Worm (Caenorhabditis elegans) whole organism, L4 larva: ENCODE results near the gene Y39A1A.18.
A peak's percentile ranks its signal among the peaks of the same experiment; 100 is the strongest.

Experiments used
- D1046.2 ChIP-seq: fragments of 200-800 bp; sonication (Bioruptor generic); IDR thresholded peaks from 2 replicates; pipeline ENCODE4 v1.3.6; 2022; ENCODE audit warnings: missing genetic modification characterization, missing compliant biosample characterization
- F10B5.3 ChIP-seq: sonication (generic microtip); optimal IDR thresholded peaks from 2 replicates; lab custom pipeline; 2016; ENCODE audit warnings: mild to moderate bottlenecking, missing genetic modification characterization, missing compliant biosample characterization
- F49E8.2 ChIP-seq: sonication (generic microtip); optimal IDR thresholded peaks from 2 replicates; lab custom pipeline; 2016; ENCODE audit warnings: missing compliant biosample characterization, mild to moderate bottlenecking, missing genetic modification characterization, borderline replicate concordance
- T20F7.1 ChIP-seq: fragments of 200-800 bp; sonication (Bioruptor generic); optimal IDR thresholded peaks from 2 replicates; lab custom pipeline; 2018; ENCODE audit warnings: mild to moderate bottlenecking, missing genetic modification characterization, missing compliant biosample characterization
- Y105C5A.15 ChIP-seq: fragments of 200-800 bp; sonication (Bioruptor generic); IDR thresholded peaks from 2 replicates; pipeline ENCODE4 v1.3.6; 2022; ENCODE audit warnings: missing genetic modification characterization, missing compliant biosample characterization
- Y5F2A.4 ChIP-seq: fragments of 200-800 bp; sonication (Bioruptor generic); optimal IDR thresholded peaks from 2 replicates; lab custom pipeline; 2018; ENCODE audit warnings: mild to moderate bottlenecking, missing genetic modification characterization, missing compliant biosample characterization
- ZK546.5 ChIP-seq, 2 experiments: sonication (generic microtip); optimal IDR thresholded peaks; 2 replicates each; lab custom pipeline; 2017; ENCODE audit warnings: missing biosample characterization in 2 of 2, missing genetic modification characterization in 2 of 2
- attf-4 ChIP-seq: sonication (generic microtip); optimal IDR thresholded peaks from 3 replicates; lab custom pipeline; 2017; ENCODE audit warnings: missing biosample characterization, missing genetic modification characterization
- ceh-28 ChIP-seq: fragments of 150-350 bp; optimal IDR thresholded peaks from 2 replicates; lab custom pipeline; 2014; ENCODE audit warnings: missing biosample characterization, missing genetic modification reagents, missing genetic modification characterization
- ceh-32 ChIP-seq: sonication (generic microtip); optimal IDR thresholded peaks from 2 replicates; lab custom pipeline; 2016; ENCODE audit warnings: mild to moderate bottlenecking, missing genetic modification characterization, missing compliant biosample characterization; ENCODE audit not compliant: poor library complexity
- ceh-62 ChIP-seq: sonication (generic microtip); optimal IDR thresholded peaks from 2 replicates; lab custom pipeline; 2017; ENCODE audit warnings: missing biosample characterization, missing genetic modification characterization
- ces-1 ChIP-seq: fragments of 150-350 bp; sonication (generic microtip); optimal IDR thresholded peaks from 4 replicates; lab custom pipeline; 2014; ENCODE audit warnings: missing biosample characterization, missing genetic modification reagents, missing genetic modification characterization
- cey-2 ChIP-seq: sonication (generic microtip); optimal IDR thresholded peaks from 3 replicates; lab custom pipeline; 2017; ENCODE audit warnings: missing genetic modification characterization, mild to moderate bottlenecking, missing compliant biosample characterization, antibody characterized with exemption, borderline replicate concordance; ENCODE audit not compliant: insufficient read depth
- daf-19 ChIP-seq: fragments of 200-800 bp; sonication (Bioruptor generic); conservative IDR thresholded peaks from 2 replicates; pipeline ENCODE4 v1.3.6; 2022; ENCODE audit warnings: missing genetic modification characterization, missing compliant biosample characterization
- daf-8 ChIP-seq: fragments of 200-800 bp; sonication (Bioruptor generic); IDR thresholded peaks from 2 replicates; pipeline ENCODE4 v1.3.6; 2022; ENCODE audit warnings: missing genetic modification characterization, missing compliant biosample characterization
- dmd-9 ChIP-seq: fragments of 200-800 bp; sonication (Bioruptor generic); IDR thresholded peaks from 2 replicates; pipeline ENCODE4 v1.3.6; 2022; ENCODE audit warnings: missing genetic modification reagents, missing genetic modification characterization, missing compliant biosample characterization
- dpl-1 ChIP-seq: fragments of 150-350 bp; optimal IDR thresholded peaks from 2 replicates; lab custom pipeline; 2014; ENCODE audit warnings: missing biosample characterization, missing genetic modification reagents, missing genetic modification characterization
- duxl-1 ChIP-seq: sonication (generic microtip); optimal IDR thresholded peaks from 2 replicates; lab custom pipeline; 2016; ENCODE audit warnings: mild to moderate bottlenecking, missing genetic modification characterization, moderate library complexity, missing compliant biosample characterization; ENCODE audit not compliant: poor library complexity
- fos-1 ChIP-seq: fragments of 150-350 bp; optimal IDR thresholded peaks from 2 replicates; lab custom pipeline; 2014; ENCODE audit warnings: missing biosample characterization, missing genetic modification characterization
- hif-1 ChIP-seq, 2 experiments: sonication (generic microtip); optimal IDR thresholded peaks; 2 replicates each; lab custom pipeline; 2016 to 2017; ENCODE audit warnings: missing compliant biosample characterization in 2 of 2, missing genetic modification characterization in 2 of 2, missing genetic modification reagents in 2 of 2, missing genotype in 2 of 2, mild to moderate bottlenecking in 1 of 2
- hmg-1.1 ChIP-seq: fragments of 200-800 bp; sonication (Bioruptor generic); IDR thresholded peaks from 2 replicates; pipeline ENCODE4 v1.3.6; 2022; ENCODE audit warnings: missing genetic modification reagents, missing genetic modification characterization, missing compliant biosample characterization
- lin-1 ChIP-seq: fragments of 200-800 bp; sonication (Bioruptor generic); IDR thresholded peaks from 2 replicates; pipeline ENCODE4 v1.3.6; 2022; ENCODE audit warnings: missing genetic modification reagents, missing genetic modification characterization, missing compliant biosample characterization
- lin-13 ChIP-seq: fragments of 150-350 bp; optimal IDR thresholded peaks from 2 replicates; lab custom pipeline; 2014; ENCODE audit warnings: missing biosample characterization, missing genetic modification reagents, missing genetic modification characterization
- lin-29 ChIP-seq: fragments of 200-800 bp; sonication (Bioruptor generic); IDR thresholded peaks from 2 replicates; pipeline ENCODE4 v1.3.6; 2022; ENCODE audit warnings: missing genetic modification reagents, missing genetic modification characterization, missing compliant biosample characterization
- lin-38 ChIP-seq: fragments of 200-800 bp; sonication (Bioruptor generic); IDR thresholded peaks from 2 replicates; pipeline ENCODE4 v1.3.6; 2022; ENCODE audit warnings: missing genetic modification reagents, missing genetic modification characterization, missing compliant biosample characterization
- mdl-1 ChIP-seq, 2 experiments: fragments of 150-350 bp in 1 of 2; sonication (generic microtip) in 1 of 2; optimal IDR thresholded peaks; 2 replicates each; lab custom pipeline; 2014 to 2017; ENCODE audit warnings: missing biosample characterization in 2 of 2, missing genetic modification characterization in 2 of 2
- mdt-29 ChIP-seq: fragments of 200-800 bp; sonication (Bioruptor generic); IDR thresholded peaks from 2 replicates; pipeline ENCODE4 v1.3.6; 2022; ENCODE audit warnings: missing genetic modification reagents, missing genetic modification characterization, missing compliant biosample characterization
- mes-2 ChIP-seq: sonication (generic microtip); optimal IDR thresholded peaks from 2 replicates; lab custom pipeline; 2016; ENCODE audit warnings: missing genotype, mild to moderate bottlenecking, missing genetic modification characterization, missing compliant biosample characterization; ENCODE audit not compliant: poor library complexity, severe bottlenecking
- nhr-10 ChIP-seq: fragments of 150-350 bp; optimal IDR thresholded peaks from 2 replicates; lab custom pipeline; 2014; ENCODE audit warnings: missing biosample characterization, missing genetic modification characterization
- nhr-111 ChIP-seq: fragments of 200-800 bp; sonication (Bioruptor generic); optimal IDR thresholded peaks from 2 replicates; lab custom pipeline; 2018; ENCODE audit warnings: mild to moderate bottlenecking, missing genetic modification characterization, missing compliant biosample characterization
- nhr-237 ChIP-seq: sonication (generic microtip); optimal IDR thresholded peaks from 2 replicates; lab custom pipeline; 2017; ENCODE audit warnings: missing biosample characterization, missing genetic modification characterization
- nhr-25 ChIP-seq: sonication (generic microtip); optimal IDR thresholded peaks from 2 replicates; lab custom pipeline; 2017; ENCODE audit warnings: missing genetic modification characterization, mild to moderate bottlenecking, missing compliant biosample characterization, antibody characterized with exemption, moderate library complexity, borderline replicate concordance; ENCODE audit not compliant: insufficient read depth
- nhr-28 ChIP-seq: fragments of 150-350 bp; optimal IDR thresholded peaks from 2 replicates; lab custom pipeline; 2014; ENCODE audit warnings: missing biosample characterization, missing genetic modification characterization
- nhr-6 ChIP-seq: fragments of 150-350 bp; optimal IDR thresholded peaks from 2 replicates; lab custom pipeline; 2014; ENCODE audit warnings: missing biosample characterization, missing genetic modification characterization
- nhr-77 ChIP-seq: fragments of 150-350 bp; optimal IDR thresholded peaks from 2 replicates; lab custom pipeline; 2014; ENCODE audit warnings: missing biosample characterization, missing genetic modification characterization
- pqm-1 ChIP-seq: sonication (generic microtip); optimal IDR thresholded peaks from 2 replicates; lab custom pipeline; 2017; ENCODE audit warnings: missing biosample characterization, missing genetic modification characterization
- saeg-2 ChIP-seq: fragments of 200-800 bp; sonication (Bioruptor generic); IDR thresholded peaks from 2 replicates; pipeline ENCODE4 v1.3.6; 2022; ENCODE audit warnings: missing genetic modification reagents, missing genetic modification characterization, missing compliant biosample characterization
- skn-1 ChIP-seq: fragments of 150-350 bp; optimal IDR thresholded peaks from 2 replicates; lab custom pipeline; 2014; ENCODE audit warnings: missing biosample characterization, missing genetic modification characterization
- snpc-4 ChIP-seq: fragments of 150-350 bp; optimal IDR thresholded peaks from 2 replicates; lab custom pipeline; 2014; ENCODE audit warnings: missing biosample characterization, missing genetic modification characterization
- spr-1 ChIP-seq: sonication (generic microtip); optimal IDR thresholded peaks from 2 replicates; lab custom pipeline; 2016; ENCODE audit warnings: mild to moderate bottlenecking, missing genetic modification characterization, missing compliant biosample characterization
- tra-1 ChIP-seq: fragments of 200-800 bp; sonication (Bioruptor generic); IDR thresholded peaks from 2 replicates; pipeline ENCODE4 v1.3.6; 2022; ENCODE audit warnings: missing genetic modification reagents, missing genetic modification characterization, missing compliant biosample characterization
- unc-130 ChIP-seq: sonication (generic microtip); optimal IDR thresholded peaks from 2 replicates; lab custom pipeline; 2016; ENCODE audit warnings: missing genetic modification reagents, missing genetic modification characterization, missing compliant biosample characterization
- unc-62 ChIP-seq, 3 experiments: fragments of 150-350 bp in 1 of 3; sonication (generic microtip); optimal IDR thresholded peaks in 2 of 3; peaks in 1 of 3; 1 replicate in 1 of 3; 2 replicates in 2 of 3; lab custom pipeline; 2014 to 2017; ENCODE audit warnings: missing biosample characterization in 3 of 3, missing genetic modification characterization in 3 of 3, missing genetic modification reagents in 3 of 3, missing genotype in 1 of 3
- vab-7 ChIP-seq: fragments of 200-800 bp; sonication (Bioruptor generic); IDR thresholded peaks from 2 replicates; pipeline ENCODE4 v1.3.6; 2022; ENCODE audit warnings: missing genetic modification reagents, missing genetic modification characterization, missing compliant biosample characterization
- zip-11 ChIP-seq: fragments of 200-800 bp; sonication (Bioruptor generic); IDR thresholded peaks from 2 replicates; pipeline ENCODE4 v1.3.6; 2022; ENCODE audit warnings: missing genetic modification characterization, missing compliant biosample characterization
- ztf-11 ChIP-seq: fragments of 150-350 bp; optimal IDR thresholded peaks from 2 replicates; lab custom pipeline; 2014; ENCODE audit warnings: missing biosample characterization, missing genetic modification characterization
- ztf-7 ChIP-seq: fragments of 150-350 bp; optimal IDR thresholded peaks from 2 replicates; lab custom pipeline; 2014; ENCODE audit warnings: missing biosample characterization, missing genetic modification characterization

Gene Y39A1A.18

DNA sequence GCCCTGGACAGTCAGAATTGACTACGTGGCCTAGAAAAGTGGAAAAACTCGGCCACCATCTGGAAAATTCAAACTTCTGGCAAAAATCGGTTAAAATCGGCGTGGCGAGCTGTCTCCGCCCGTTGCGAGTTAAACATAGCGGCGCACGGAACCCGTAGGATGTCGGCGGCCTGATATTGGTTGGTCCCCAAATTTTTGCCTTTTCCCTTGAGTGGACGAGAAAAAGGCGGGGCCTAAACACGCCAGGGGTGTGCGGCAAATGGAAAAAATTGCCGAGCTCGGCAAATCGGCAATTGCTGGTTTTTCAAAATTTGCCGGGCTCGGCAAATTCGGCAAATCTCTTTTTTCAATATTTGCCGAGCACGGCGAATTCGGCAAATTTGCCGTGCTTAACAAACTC is 39.0 kb upstream of the Y39A1A.18 start (continued):
- no peak for TF ChIP-seq pqm-1 (tag; lab: Kevin White, UChicago)

DNA sequence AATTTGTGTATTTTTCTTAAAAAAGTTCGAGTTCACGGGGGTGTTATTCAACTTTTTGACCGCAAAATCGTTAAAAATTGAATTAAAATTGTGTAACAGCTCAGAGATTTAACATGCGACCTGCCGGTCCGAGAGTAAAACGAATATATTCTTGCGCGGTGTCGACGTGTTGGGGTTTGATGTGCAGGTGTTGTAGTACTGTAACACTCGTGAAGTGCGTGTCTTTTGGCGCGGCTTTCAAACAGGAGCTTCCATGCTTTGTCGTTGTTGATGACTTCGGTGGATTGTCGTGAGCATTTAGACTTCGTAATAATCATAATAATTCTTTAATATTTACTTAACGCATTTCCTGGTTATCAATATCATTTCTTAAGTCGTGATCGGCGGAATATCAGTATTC is 36.2 kb upstream of the Y39A1A.18 start, which contains the start of gene tat-3:
Gene tat-3, minus strand, starts transcription at position 196 of the 400 bp plus-strand sequence.
- no peak for TF ChIP-seq cey-2
- TF ChIP-seq lin-38, result no peak
- no peak for TF ChIP-seq ztf-11
- no peak for TF ChIP-seq F49E8.2 (tag; lab: Kevin White, UChicago)
- no peak for TF ChIP-seq nhr-6
- no peak for TF ChIP-seq nhr-237 (tag; lab: Kevin White, UChicago)
- TF ChIP-seq ceh-32 (tag; lab: Kevin White, UChicago), result no peak
- no peak for TF ChIP-seq Y5F2A.4 (GFP tag; lab: Kevin White, UChicago)
- no peak for TF ChIP-seq ZK546.5 (tag; optimal IDR thresholded peaks at IDR 0.05; lab: Kevin White, UChicago)
- no peak for TF ChIP-seq spr-1 (tag; lab: Kevin White, UChicago)
- no peak for TF ChIP-seq dpl-1 (GFP tag; lab: Kevin White, UChicago)
- TF ChIP-seq nhr-10 (tag; lab: Kevin White, UChicago), result no peak
- no peak for TF ChIP-seq vab-7
- no peak for TF ChIP-seq unc-62 (GFP tag; optimal IDR thresholded peaks at IDR 0.05 in 1 of 2; lab: Kevin White, UChicago)
- no peak for TF ChIP-seq unc-62 (tag; optimal IDR thresholded peaks at IDR 0.05; lab: Kevin White, UChicago)
- TF ChIP-seq daf-19 (GFP tag; lab: Robert Waterston, UW), result no peak
- no peak for TF ChIP-seq unc-130 (GFP tag; lab: Kevin White, UChicago)

ce11 chrIII:10721056-10721455 is 26.8 kb upstream of the Y39A1A.18 start:
- no peak for TF ChIP-seq lin-29 (GFP tag; lab: Robert Waterston, UW)
- TF ChIP-seq D1046.2, result no peak
- TF ChIP-seq duxl-1 (tag; lab: Kevin White, UChicago), result no peak
- TF ChIP-seq dmd-9 (GFP tag; lab: Robert Waterston, UW), result no peak
- no peak for TF ChIP-seq snpc-4 (tag; lab: Kevin White, UChicago)
- no peak for TF ChIP-seq nhr-6
- no peak for TF ChIP-seq T20F7.1
- peak; percentile 48 for TF ChIP-seq mes-2

DNA sequence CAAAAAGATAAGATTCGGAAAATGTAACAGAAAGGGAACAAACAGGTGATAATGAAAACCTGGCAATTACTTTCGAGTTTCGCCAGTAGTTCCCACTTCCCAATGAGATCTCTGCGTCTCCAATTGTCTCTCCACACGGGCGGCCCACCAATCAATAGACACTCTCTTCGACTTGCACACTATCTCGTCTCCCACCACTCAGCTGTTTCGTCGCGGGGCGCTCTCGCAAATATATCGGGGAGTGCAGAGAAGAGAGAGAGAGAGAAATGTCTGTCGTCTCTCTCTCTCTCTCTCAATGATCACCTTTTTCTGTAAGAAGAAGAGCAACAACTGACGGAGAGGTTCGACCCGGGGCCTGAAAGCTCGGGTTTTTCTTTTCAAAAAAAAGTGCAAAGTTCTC is 25.9 kb upstream of the Y39A1A.18 start:
- TF ChIP-seq nhr-6, result peak; percentile 17
- no peak for TF ChIP-seq fos-1 (tag; lab: Kevin White, UChicago)
- TF ChIP-seq mdl-1 (tag; optimal IDR thresholded peaks at IDR 0.05; lab: Kevin White, UChicago), result peak; percentile 17 to 53
- 0 out of 2 replicates have a peak, but pooled peaks have one; percentile 54 for TF ChIP-seq Y105C5A.15
- TF ChIP-seq lin-38, result peak; percentile 68
- peak; percentile 72; the same call in 1 of the 2 replicates for TF ChIP-seq mdt-29 (GFP tag; lab: Robert Waterston, UW)
- no peak for TF ChIP-seq daf-8 (GFP tag; lab: Robert Waterston, UW)
- no peak for TF ChIP-seq ceh-62 (tag; lab: Kevin White, UChicago)
- no peak for TF ChIP-seq F10B5.3 (tag; lab: Kevin White, UChicago)
- TF ChIP-seq nhr-28 (tag; lab: Kevin White, UChicago), result peak; percentile 85
- no peak for TF ChIP-seq nhr-111
- peak; percentile 93 for TF ChIP-seq lin-1 (GFP tag; lab: Robert Waterston, UW)
- peak; percentile 52; the same call in 1 of the 2 replicates for TF ChIP-seq tra-1 (GFP tag; lab: Robert Waterston, UW)
- no peak for TF ChIP-seq ces-1 (GFP tag; lab: Kevin White, UChicago)
- TF ChIP-seq attf-4 (tag; lab: Kevin White, UChicago), result no peak
- TF ChIP-seq hif-1 (tag; optimal IDR thresholded peaks at IDR 0.05; lab: Kevin White, UChicago), result peak in 1 of 2 experiments; percentile 90
- no peak for TF ChIP-seq ztf-7 (tag; lab: Kevin White, UChicago)
- peak; percentile 64 for TF ChIP-seq lin-13 (GFP tag; lab: Kevin White, UChicago)
- TF ChIP-seq zip-11, result no peak
- peak; percentile 61 for TF ChIP-seq saeg-2 (GFP tag; lab: Robert Waterston, UW)
- TF ChIP-seq nhr-25 (tag; lab: Kevin White, UChicago), result peak; percentile 56
- peak; percentile 56 for TF ChIP-seq nhr-77
- TF ChIP-seq skn-1 (tag; lab: Kevin White, UChicago), result no peak
- TF ChIP-seq ceh-28 (tag; lab: Kevin White, UChicago), result peak; percentile 75
- TF ChIP-seq hmg-1.1 (GFP tag; lab: Robert Waterston, UW), result peak; percentile 93
- TF ChIP-seq T20F7.1, result peak; percentile 38
